Worm (Caenorhabditis elegans): ENCODE results near the gene ptr-20.

DNA sequence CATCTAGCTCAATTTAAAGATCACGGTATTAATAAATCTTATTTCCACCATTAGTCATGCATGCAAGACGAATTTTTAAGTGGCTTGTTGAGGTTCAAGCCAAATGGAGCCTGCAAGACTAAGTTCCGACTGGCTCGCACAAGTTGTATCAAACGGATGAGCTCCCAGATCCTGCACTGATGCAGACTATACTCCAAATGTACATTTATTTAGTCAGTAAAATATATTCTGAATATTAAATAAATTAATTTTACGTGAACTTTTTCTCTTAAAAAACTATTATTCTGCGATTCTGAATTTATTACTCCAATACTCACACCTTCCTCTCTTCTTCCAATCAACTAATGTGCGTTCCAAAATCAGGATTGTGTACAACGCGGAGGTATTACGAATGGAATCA is 17.7 kb downstream of the ptr-20 start, which contains the start of gene Y53F4B.36:
- no peak for TF ChIP-seq pha-4 (GFP tag; IDR thresholded peaks at IDR 0.05)
- no peak for TF ChIP-seq pha-4 (tag; optimal IDR thresholded peaks at IDR 0.05)
- no peak for TF ChIP-seq nhr-76 (tag; optimal IDR thresholded peaks at IDR 0.05)
- TF ChIP-seq hmg-1.1 (GFP tag; IDR thresholded peaks at IDR 0.05), result no peak
- TF ChIP-seq duxl-1 (tag; optimal IDR thresholded peaks at IDR 0.05; ENCODE audit: poor library complexity), result no peak
- TF ChIP-seq lin-15B (tag; optimal IDR thresholded peaks at IDR 0.05), result no peak
- TF ChIP-seq ceh-82 (tag; optimal IDR thresholded peaks at IDR 0.05), result no peak
- TF ChIP-seq lir-3 (tag; optimal IDR thresholded peaks at IDR 0.05), result no peak
- no peak for TF ChIP-seq nhr-237 (tag; optimal IDR thresholded peaks at IDR 0.05)
- no peak for TF ChIP-seq jun-1 (tag; optimal IDR thresholded peaks at IDR 0.05)
- TF ChIP-seq nhr-77 (tag; optimal IDR thresholded peaks at IDR 0.05), result no peak

Measured in whole organism, L4 larva.